Fruit fly (Drosophila melanogaster): ENCODE results near the gene PolA2.

PolA2 gene

dm6 chr3R:27209561-27210275 is 29.2 kb upstream of the PolA2 start:
- TF ChIP-seq insv (optimal IDR thresholded peaks at IDR 0.05) (no peak), Myc (optimal IDR thresholded peaks at IDR 0.05) (no peak), Sin3A (optimal IDR thresholded peaks at IDR 0.05) (no peak), ttk (optimal IDR thresholded peaks at IDR 0.05) (no peak), psq (optimal IDR thresholded peaks at IDR 0.05) (no peak), h (optimal IDR thresholded peaks at IDR 0.05) (no peak)

dm6 chr3R:27212979-27213580 is 25.9 kb upstream of the PolA2 start:
- TF ChIP-seq insv (optimal IDR thresholded peaks at IDR 0.05) (no peak), psq (optimal IDR thresholded peaks at IDR 0.05) (no peak), Sin3A (optimal IDR thresholded peaks at IDR 0.05) (no peak), Myc (optimal IDR thresholded peaks at IDR 0.05) (no peak), h (optimal IDR thresholded peaks at IDR 0.05) (no peak), ttk (optimal IDR thresholded peaks at IDR 0.05) (no peak)

- TF ChIP-seq Sin3A (optimal IDR thresholded peaks at IDR 0.05) (no peak), ttk (optimal IDR thresholded peaks at IDR 0.05) (no peak), h (optimal IDR thresholded peaks at IDR 0.05) (no peak), Myc (optimal IDR thresholded peaks at IDR 0.05) (no peak), insv (optimal IDR thresholded peaks at IDR 0.05) (no peak), psq (optimal IDR thresholded peaks at IDR 0.05) (no peak)
Observed at dm6 chr3R:27214949-27215348, 24.0 kb upstream of the PolA2 start.

- TF ChIP-seq psq (optimal IDR thresholded peaks at IDR 0.05) (no peak), Myc (optimal IDR thresholded peaks at IDR 0.05) (no peak), ttk (optimal IDR thresholded peaks at IDR 0.05) (no peak), Sin3A (optimal IDR thresholded peaks at IDR 0.05) (no peak), h (optimal IDR thresholded peaks at IDR 0.05) (no peak), insv (optimal IDR thresholded peaks at IDR 0.05) (no peak)
Observed at dm6 chr3R:27217465-27218059, 21.4 kb upstream of the PolA2 start.

- TF ChIP-seq ttk (optimal IDR thresholded peaks at IDR 0.05) (no peak), insv (optimal IDR thresholded peaks at IDR 0.05) (no peak), Sin3A (optimal IDR thresholded peaks at IDR 0.05) (no peak), Myc (optimal IDR thresholded peaks at IDR 0.05) (no peak), psq (optimal IDR thresholded peaks at IDR 0.05) (no peak), h (optimal IDR thresholded peaks at IDR 0.05) (no peak)
Observed at dm6 chr3R:27218288-27218687, 20.7 kb upstream of the PolA2 start.

- TF ChIP-seq h (optimal IDR thresholded peaks at IDR 0.05) (no peak), Sin3A (optimal IDR thresholded peaks at IDR 0.05) (no peak), psq (optimal IDR thresholded peaks at IDR 0.05) (no peak), ttk (optimal IDR thresholded peaks at IDR 0.05) (no peak), insv (optimal IDR thresholded peaks at IDR 0.05) (no peak), Myc (optimal IDR thresholded peaks at IDR 0.05) (no peak)
Observed at dm6 chr3R:27218814-27219213, 20.1 kb upstream of the PolA2 start.

dm6 chr3R:27220829-27221463 is 18.0 kb upstream of the PolA2 start:
- TF ChIP-seq Myc (optimal IDR thresholded peaks at IDR 0.05) (no peak), ttk (optimal IDR thresholded peaks at IDR 0.05) (no peak), h (optimal IDR thresholded peaks at IDR 0.05) (no peak), Sin3A (optimal IDR thresholded peaks at IDR 0.05) (no peak), psq (optimal IDR thresholded peaks at IDR 0.05) (no peak), insv (optimal IDR thresholded peaks at IDR 0.05) (no peak)

dm6 chr3R:27222013-27222673 is 16.8 kb upstream of the PolA2 start:
- no peak for TF ChIP-seq h (optimal IDR thresholded peaks at IDR 0.05)
- TF ChIP-seq psq (optimal IDR thresholded peaks at IDR 0.05): no peak
- TF ChIP-seq Myc (optimal IDR thresholded peaks at IDR 0.05): no peak

- TF ChIP-seq insv (optimal IDR thresholded peaks at IDR 0.05) (no peak), psq (optimal IDR thresholded peaks at IDR 0.05) (no peak)
Observed at dm6 chr3R:27223012-27223411, 16.0 kb upstream of the PolA2 start.

dm6 chr3R:27224727-27225126 is 14.2 kb upstream of the PolA2 start:
- TF ChIP-seq Sin3A (optimal IDR thresholded peaks at IDR 0.05) (no peak), Myc (optimal IDR thresholded peaks at IDR 0.05) (no peak), h (optimal IDR thresholded peaks at IDR 0.05) (no peak), ttk (optimal IDR thresholded peaks at IDR 0.05) (no peak), psq (optimal IDR thresholded peaks at IDR 0.05) (no peak), insv (optimal IDR thresholded peaks at IDR 0.05) (no peak)

- TF ChIP-seq h (optimal IDR thresholded peaks at IDR 0.05): no peak
Observed at dm6 chr3R:27225490-27225889, 13.5 kb upstream of the PolA2 start.

- TF ChIP-seq insv (optimal IDR thresholded peaks at IDR 0.05) (no peak), Sin3A (optimal IDR thresholded peaks at IDR 0.05) (no peak), h (optimal IDR thresholded peaks at IDR 0.05) (no peak), ttk (optimal IDR thresholded peaks at IDR 0.05) (no peak), psq (optimal IDR thresholded peaks at IDR 0.05) (no peak), Myc (optimal IDR thresholded peaks at IDR 0.05) (no peak)
Observed at dm6 chr3R:27226080-27226648, 12.8 kb upstream of the PolA2 start.
